Worm (Caenorhabditis elegans): ENCODE data around the gene Y110A2AL.6.

DNA sequence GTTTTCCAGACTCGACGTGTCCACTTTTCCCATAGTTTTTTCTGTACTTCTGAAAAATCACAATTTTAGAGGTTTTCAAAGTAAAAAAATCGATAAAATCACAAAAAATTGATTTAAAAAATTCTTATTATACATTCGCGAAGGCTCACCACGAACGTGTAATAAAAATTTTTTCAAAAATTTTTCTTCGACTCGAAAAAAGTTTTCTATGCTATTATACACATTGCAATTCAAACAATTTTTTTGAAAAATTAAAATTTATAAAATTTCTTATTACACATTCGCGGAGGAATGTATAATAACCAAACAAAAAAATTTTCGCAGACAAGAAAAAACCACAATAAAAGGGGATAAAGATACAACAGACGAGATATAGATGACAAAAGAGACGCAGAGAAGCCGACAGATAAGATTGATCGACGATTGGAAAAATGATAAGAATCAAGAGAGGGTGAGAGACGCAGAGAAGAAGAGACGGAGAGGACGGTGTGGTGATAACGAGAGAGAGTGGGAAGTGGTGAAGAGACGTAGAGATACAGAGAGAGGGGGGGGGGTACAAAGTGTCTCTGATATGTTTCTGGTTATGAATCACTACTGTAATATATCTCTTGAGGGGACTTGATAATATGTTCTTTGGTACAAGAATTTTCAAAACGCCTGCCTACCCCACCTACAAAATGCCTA is 40.7 kb downstream of the Y110A2AL.6 start, which contains the start of gene nhr-119:
- TF ChIP-seq lin-39 (tag; optimal IDR thresholded peaks at IDR 0.05) (no peak), R02D3.7 (tag; optimal IDR thresholded peaks at IDR 0.05) (no peak), ztf-4 (tag; optimal IDR thresholded peaks at IDR 0.05) (peak; percentile 52), ceh-82 (tag; optimal IDR thresholded peaks at IDR 0.05) (no peak), blmp-1 (tag; optimal IDR thresholded peaks at IDR 0.05; ENCODE audit: insufficient read depth) (peak; percentile 79)
